Worm (Caenorhabditis elegans): ENCODE data around the gene F54D5.4.

DNA sequence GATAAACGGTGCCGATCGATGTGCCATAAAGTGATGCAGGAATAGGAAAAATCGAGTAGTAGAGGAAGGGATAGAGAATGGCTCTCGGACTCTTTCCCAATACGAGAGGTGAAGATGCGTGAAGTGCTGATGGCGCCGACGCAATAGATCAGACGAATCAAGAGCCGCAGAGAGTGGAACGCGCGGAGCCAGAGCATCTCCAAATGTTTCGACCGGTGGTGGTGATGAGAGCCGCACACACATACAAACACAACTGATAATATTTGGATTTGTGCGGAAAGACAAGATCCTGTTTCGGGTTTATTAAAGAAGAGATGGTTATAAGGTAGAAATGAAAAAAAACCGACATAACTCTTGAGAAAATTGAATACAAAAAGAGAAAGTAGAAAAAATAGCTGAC is 5.5 kb upstream of the F54D5.4 start, which contains the start of gene F54D5.15:
- no peak for TF ChIP-seq hlh-30 (tag; optimal IDR thresholded peaks at IDR 0.05; ENCODE audit: insufficient read depth)
- no peak for TF ChIP-seq fkh-10 (GFP tag; optimal IDR thresholded peaks at IDR 0.05)
- no peak for TF ChIP-seq ceh-82 (tag; optimal IDR thresholded peaks at IDR 0.05)
